Fruit fly (Drosophila melanogaster): Measurements from ENCODE around the gene lmgB.

The lmgB gene

dm6 chr2L:8488735-8489134, 39.7 kb downstream of the lmgB start, which contains the start of gene CG13088 (continued):
- TF ChIP-seq cg (GFP tag; optimal IDR thresholded peaks at IDR 0.05) (no peak), CG30403 (GFP tag; optimal IDR thresholded peaks at IDR 0.05) (peak; percentile 29), Kr (GFP tag; optimal IDR thresholded peaks at IDR 0.05) (no peak), NC2β (GFP tag; optimal IDR thresholded peaks at IDR 0.05) (peak; percentile 36), CG4328 (GFP tag; optimal IDR thresholded peaks at IDR 0.05) (no peak), CG42726 (GFP tag; IDR thresholded peaks at IDR 0.05; ENCODE audit: partially characterized antibody) (peak; percentile 50; the same call in 1 of the 2 replicates), H15 (GFP tag; IDR thresholded peaks at IDR 0.05) (no peak), ase (GFP tag; IDR thresholded peaks at IDR 0.05) (no peak), CG17568 (GFP tag; optimal IDR thresholded peaks at IDR 0.05) (no peak), HHEX (GFP tag; optimal IDR thresholded peaks at IDR 0.05) (no peak), tll (GFP tag; optimal IDR thresholded peaks at IDR 0.05) (peak in 1 of 2 experiments; percentile 11), crol (GFP tag; IDR thresholded peaks at IDR 0.05) (no peak), Rfx (GFP tag; IDR thresholded peaks at IDR 0.05) (no peak; the same call in none of the 2 replicates), CG13287 (GFP tag; IDR thresholded peaks at IDR 0.05; ENCODE audit: partially characterized antibody) (peak; percentile 41; the same call in 1 of the 2 replicates), CG8281 (tag; optimal IDR thresholded peaks at IDR 0.05) (no peak), br (optimal IDR thresholded peaks at IDR 0.05) (no peak), Elba2 (GFP tag; optimal IDR thresholded peaks at IDR 0.05) (peak; percentile 32), CG10654 (GFP tag; optimal IDR thresholded peaks at IDR 0.05) (peak; percentile 3), CG9817 (tag; optimal IDR thresholded peaks at IDR 0.05) (peak; percentile 34), Hsf (GFP tag; optimal IDR thresholded peaks at IDR 0.05) (peak; percentile 36), CG10543 (GFP tag; optimal IDR thresholded peaks at IDR 0.05) (no peak), Lhr (GFP tag; optimal IDR thresholded peaks at IDR 0.05) (peak; percentile 25), CG4282 (GFP tag; optimal IDR thresholded peaks at IDR 0.05) (no peak), Dad (GFP tag; optimal IDR thresholded peaks at IDR 0.05) (peak; percentile 23), Hr39 (optimal IDR thresholded peaks at IDR 0.05) (no peak), Med (GFP tag) (peak; percentile 89), Mrtf (GFP tag; IDR thresholded peaks at IDR 0.05) (no peak), Sin3A (optimal IDR thresholded peaks at IDR 0.05) (no peak), Hmr (GFP tag; optimal IDR thresholded peaks at IDR 0.05) (peak; percentile 45), twi (tag; optimal IDR thresholded peaks at IDR 0.05) (no peak), chif (GFP tag; optimal IDR thresholded peaks at IDR 0.05) (peak; percentile 14 to 17), tx (GFP tag; optimal IDR thresholded peaks at IDR 0.05) (no peak), Myb (GFP tag; optimal IDR thresholded peaks at IDR 0.05) (peak; percentile 95), Opbp (GFP tag; IDR thresholded peaks at IDR 0.05; ENCODE audit: partially characterized antibody) (peak; percentile 66; the same call in 2 of the 3 replicates), E2f1 (GFP tag; IDR thresholded peaks at IDR 0.05) (no peak), CG9609 (GFP tag; optimal IDR thresholded peaks at IDR 0.05) (no peak), Sry-δ (GFP tag; optimal IDR thresholded peaks at IDR 0.05) (peak; percentile 47), dpn (GFP tag; optimal IDR thresholded peaks at IDR 0.05) (peak; percentile 33 to 47), CG3995 (GFP tag; optimal IDR thresholded peaks at IDR 0.05) (peak; percentile 87), CG16815 (GFP tag; optimal IDR thresholded peaks at IDR 0.05) (no peak), CG16813 (GFP tag; IDR thresholded peaks at IDR 0.05; ENCODE audit: partially characterized antibody) (no peak), crc (GFP tag; optimal IDR thresholded peaks at IDR 0.05) (no peak), CG2678 (tag; optimal IDR thresholded peaks at IDR 0.05) (no peak), bowl (GFP tag; IDR thresholded peaks at IDR 0.05) (no peak), Bgb (GFP tag; IDR thresholded peaks at IDR 0.05; ENCODE audit: partially characterized antibody) (peak; percentile 45; the same call in 1 of the 2 replicates), Awh (GFP tag; IDR thresholded peaks at IDR 0.05) (no peak), gem (tag; optimal IDR thresholded peaks at IDR 0.05) (no peak), Ravus (GFP tag; IDR thresholded peaks at IDR 0.05) (no peak), sd (tag; optimal IDR thresholded peaks at IDR 0.05) (no peak), peb (GFP tag; IDR thresholded peaks at IDR 0.05) (no peak), CG12155 (GFP tag; optimal IDR thresholded peaks at IDR 0.05) (peak; percentile 42), GATAe (GFP tag; conservative IDR thresholded peaks at IDR 0.05) (no peak)
